Fruit fly (Drosophila melanogaster) whole organism, embryonic: ENCODE data around the gene mus302.

ENCODE experiments used
- Antp ChIP-seq: fragments of 200-800 bp; sonication (Bioruptor generic); optimal IDR thresholded peaks from 3 replicates; lab custom pipeline; 2016; ENCODE audit warnings: missing biosample characterization, missing genetic modification characterization
- BEAF-32 ChIP-seq: fragments of 200-800 bp; sonication (Bioruptor generic); optimal IDR thresholded peaks from 3 replicates; lab custom pipeline; 2017; ENCODE audit warnings: missing biosample characterization, missing genetic modification characterization, mild to moderate bottlenecking, moderate library complexity, missing genetic modification reagents
- CG12659 ChIP-seq: fragments of 200-800 bp; sonication (Bioruptor generic); optimal IDR thresholded peaks from 3 replicates; lab custom pipeline; 2017; ENCODE audit warnings: mild to moderate bottlenecking, missing biosample characterization, missing genetic modification reagents, missing genetic modification characterization
- CG12744 ChIP-seq: fragments of 200-800 bp; sonication (Bioruptor generic); optimal IDR thresholded peaks from 2 replicates; lab custom pipeline; 2016; ENCODE audit warnings: missing biosample characterization, missing genetic modification characterization
- CG13287 ChIP-seq: fragments of 200-800 bp; sonication (Bioruptor generic); IDR thresholded peaks from 2 replicates; pipeline ENCODE4 v1.3.6; 2022; ENCODE audit warnings: missing biosample characterization, missing genetic modification characterization; ENCODE audit not compliant: partially characterized antibody
- CG13894 ChIP-seq: fragments of 200-800 bp; sonication (Bioruptor generic); optimal IDR thresholded peaks from 3 replicates; lab custom pipeline; 2018; ENCODE audit warnings: missing biosample characterization, mild to moderate bottlenecking, missing genetic modification characterization, moderate library complexity
- CG17328 ChIP-seq: fragments of 200-800 bp; sonication (Bioruptor generic); IDR thresholded peaks from 2 replicates; pipeline ENCODE4 v1.3.6; 2022; ENCODE audit warnings: missing biosample characterization, missing genetic modification characterization
- CG17361 ChIP-seq: fragments of 200-800 bp; sonication (Bioruptor generic); IDR thresholded peaks from 3 replicates; pipeline ENCODE4 v1.3.6; 2022; ENCODE audit warnings: missing biosample characterization, missing genetic modification characterization
- CG18262 ChIP-seq: fragments of 200-800 bp; optimal IDR thresholded peaks from 3 replicates; lab custom pipeline; 2019; ENCODE audit warnings: missing biosample characterization, mild to moderate bottlenecking, missing genetic modification characterization, moderate library complexity
- CG2120 ChIP-seq: fragments of 200-800 bp; sonication (Bioruptor generic); optimal IDR thresholded peaks from 3 replicates; lab custom pipeline; 2016; ENCODE audit warnings: missing biosample characterization, missing genetic modification characterization
- CG30020 ChIP-seq: fragments of 200-800 bp; optimal IDR thresholded peaks from 2 replicates; lab custom pipeline; 2019; ENCODE audit warnings: missing biosample characterization, mild to moderate bottlenecking, missing genetic modification characterization, moderate library complexity
- CG32532 ChIP-seq: fragments of 200-800 bp; sonication (Bioruptor generic); IDR thresholded peaks from 2 replicates; pipeline ENCODE4 v1.3.6; 2022; ENCODE audit warnings: missing biosample characterization, missing genetic modification characterization
- CG3838 ChIP-seq: fragments of 200-800 bp; sonication (Bioruptor generic); optimal IDR thresholded peaks from 3 replicates; lab custom pipeline; 2016; ENCODE audit warnings: missing biosample characterization, missing genetic modification characterization
- CG4328 ChIP-seq: fragments of 200-800 bp; sonication (Bioruptor generic); optimal IDR thresholded peaks from 3 replicates; lab custom pipeline; 2017; ENCODE audit warnings: missing biosample characterization, missing genetic modification reagents, missing genetic modification characterization
- CG4404 ChIP-seq: fragments of 200-800 bp; sonication (Bioruptor generic); IDR thresholded peaks from 2 replicates; pipeline ENCODE4 v1.3.6; 2022; ENCODE audit warnings: missing biosample characterization, missing genetic modification characterization
- CG6791 ChIP-seq: fragments of 200-800 bp; sonication (Bioruptor generic); IDR thresholded peaks from 3 replicates; pipeline ENCODE4 v1.3.6; 2022; ENCODE audit warnings: missing biosample characterization, missing genetic modification characterization; ENCODE audit not compliant: partially characterized antibody
- CG7928 ChIP-seq: fragments of 200-800 bp; sonication (Bioruptor generic); optimal IDR thresholded peaks from 2 replicates; lab custom pipeline; 2017; ENCODE audit warnings: missing biosample characterization, mild to moderate bottlenecking, missing genetic modification characterization
- CG7963 ChIP-seq: fragments of 200-800 bp; sonication (Bioruptor generic); IDR thresholded peaks from 3 replicates; pipeline ENCODE4 v1.3.6; 2022; ENCODE audit warnings: missing biosample characterization, missing genetic modification characterization; ENCODE audit not compliant: partially characterized antibody
- Camta ChIP-seq: fragments of 200-800 bp; sonication (Bioruptor generic); optimal IDR thresholded peaks from 2 replicates; lab custom pipeline; 2016; ENCODE audit warnings: missing biosample characterization, missing genetic modification characterization
- E2f1 ChIP-seq: fragments of 200-800 bp; sonication (Bioruptor generic); IDR thresholded peaks from 2 replicates; pipeline ENCODE4 v1.3.6; 2022; ENCODE audit warnings: missing biosample characterization, missing genetic modification characterization
- HHEX ChIP-seq: fragments of 200-800 bp; sonication (Bioruptor generic); optimal IDR thresholded peaks from 3 replicates; lab custom pipeline; 2017; ENCODE audit warnings: missing biosample characterization, mild to moderate bottlenecking, missing genetic modification characterization, missing genetic modification reagents
- HLH54F ChIP-seq: fragments of 200-800 bp; sonication (Bioruptor generic); optimal IDR thresholded peaks from 3 replicates; lab custom pipeline; 2016; ENCODE audit warnings: missing biosample characterization, missing genetic modification characterization
- MTF-1 ChIP-seq: fragments of 200-800 bp; sonication (Bioruptor generic); optimal IDR thresholded peaks from 2 replicates; lab custom pipeline; 2018; ENCODE audit warnings: missing biosample characterization, mild to moderate bottlenecking, missing genetic modification characterization, borderline replicate concordance
- Meics ChIP-seq: fragments of 200-800 bp; sonication (Bioruptor generic); optimal IDR thresholded peaks from 2 replicates; lab custom pipeline; 2017; ENCODE audit warnings: missing biosample characterization, mild to moderate bottlenecking, missing genetic modification characterization
- Rfx ChIP-seq: fragments of 200-800 bp; sonication (Bioruptor generic); IDR thresholded peaks from 2 replicates; pipeline ENCODE4 v1.3.6; 2022; ENCODE audit warnings: missing biosample characterization, missing genetic modification characterization
- YL-1 ChIP-seq: fragments of 200-800 bp; sonication (Bioruptor generic); optimal IDR thresholded peaks from 3 replicates; lab custom pipeline; 2017; ENCODE audit warnings: missing biosample characterization, mild to moderate bottlenecking, missing genetic modification characterization
- ap ChIP-seq: fragments of 200-800 bp; sonication (Bioruptor generic); IDR thresholded peaks from 2 replicates; pipeline ENCODE4 v1.3.6; 2022; ENCODE audit warnings: missing biosample characterization, missing genetic modification characterization
- corto ChIP-seq: fragments of 200-800 bp; sonication (Bioruptor generic); optimal IDR thresholded peaks from 2 replicates; lab custom pipeline; 2016; ENCODE audit warnings: missing biosample characterization, mild to moderate bottlenecking, missing genetic modification characterization, moderate library complexity
- dimm ChIP-seq: fragments of 200-800 bp; sonication (Bioruptor generic); IDR thresholded peaks from 2 replicates; pipeline ENCODE4 v1.3.6; 2022; ENCODE audit warnings: missing biosample characterization, missing genetic modification characterization
- fru ChIP-seq: fragments of >200 bp; optimal IDR thresholded peaks from 2 replicates; lab custom pipeline; 2017
- gsb ChIP-seq: fragments of 200-800 bp; sonication (Bioruptor generic); IDR thresholded peaks from 2 replicates; pipeline ENCODE4 v1.3.6; 2022; ENCODE audit warnings: missing biosample characterization, missing genetic modification characterization
- gsb-n ChIP-seq: fragments of 200-800 bp; sonication (Bioruptor generic); optimal IDR thresholded peaks from 3 replicates; lab custom pipeline; 2018; ENCODE audit warnings: missing biosample characterization, mild to moderate bottlenecking, missing genetic modification characterization
- hth ChIP-seq: fragments of >200 bp; optimal IDR thresholded peaks from 2 replicates; lab custom pipeline; 2017; ENCODE audit warnings: inconsistent platforms
- jigr1 ChIP-seq: fragments of 200-800 bp; sonication (Bioruptor generic); IDR thresholded peaks from 3 replicates; pipeline ENCODE4 v1.3.6; 2022; ENCODE audit warnings: missing biosample characterization, missing genetic modification characterization
- jing ChIP-seq: fragments of 200-800 bp; sonication (Bioruptor generic); optimal IDR thresholded peaks from 2 replicates; lab custom pipeline; 2018; ENCODE audit warnings: missing biosample characterization, mild to moderate bottlenecking, missing genetic modification characterization
- kah ChIP-seq: fragments of 200-800 bp; sonication (Bioruptor generic); optimal IDR thresholded peaks from 2 replicates; lab custom pipeline; 2018; ENCODE audit warnings: missing biosample characterization, mild to moderate bottlenecking, missing genetic modification characterization
- mam ChIP-seq: fragments of 200-800 bp; sonication (Bioruptor generic); optimal IDR thresholded peaks from 3 replicates; lab custom pipeline; 2016; ENCODE audit warnings: missing biosample characterization, missing genetic modification characterization
- pan ChIP-seq, 4 experiments: fragments of >200 bp in 3 of 4; fragments of 200-800 bp in 1 of 4; sonication (Bioruptor generic) in 1 of 4; optimal IDR thresholded peaks in 3 of 4; IDR thresholded peaks in 1 of 4; 2 replicates each; pipeline versions ENCODE4 v1.3.6 to Lab custom; 2017 to 2022; ENCODE audit warnings: missing biosample characterization in 2 of 4, missing genetic modification characterization in 2 of 4, mixed read lengths in 1 of 4
- pros ChIP-seq: fragments of 200-800 bp; sonication (Bioruptor generic); optimal IDR thresholded peaks from 3 replicates; lab custom pipeline; 2019; ENCODE audit warnings: missing biosample characterization, mild to moderate bottlenecking, missing genetic modification characterization, moderate library complexity
- repo ChIP-seq: fragments of 200-800 bp; sonication (Bioruptor generic); optimal IDR thresholded peaks from 2 replicates; lab custom pipeline; 2016; ENCODE audit warnings: missing biosample characterization, missing genetic modification characterization
- run ChIP-seq: fragments of 200-800 bp; sonication (Bioruptor generic); optimal IDR thresholded peaks from 3 replicates; lab custom pipeline; 2018; ENCODE audit warnings: missing biosample characterization, mild to moderate bottlenecking, missing genetic modification characterization
- shn ChIP-seq: fragments of 200-800 bp; sonication (Bioruptor generic); optimal IDR thresholded peaks from 3 replicates; lab custom pipeline; 2016; ENCODE audit warnings: missing biosample characterization, missing genetic modification characterization
- slou ChIP-seq: fragments of 200-800 bp; sonication (Bioruptor generic); optimal IDR thresholded peaks from 3 replicates; lab custom pipeline; 2016; ENCODE audit warnings: missing biosample characterization, missing genetic modification characterization
- ssp ChIP-seq: fragments of 200-800 bp; sonication (Bioruptor generic); IDR thresholded peaks from 2 replicates; pipeline ENCODE4 v1.3.6; 2022; ENCODE audit warnings: missing biosample characterization, missing genetic modification characterization
- stc ChIP-seq: fragments of 200-800 bp; sonication (Bioruptor generic); IDR thresholded peaks from 2 replicates; pipeline ENCODE4 v1.3.6; 2022; ENCODE audit warnings: missing biosample characterization, missing genetic modification characterization
- twi ChIP-seq: fragments of 200-800 bp; optimal IDR thresholded peaks from 2 replicates; lab custom pipeline; 2019; ENCODE audit warnings: missing biosample characterization, mild to moderate bottlenecking, missing genetic modification characterization, moderate library complexity
- usp ChIP-seq: fragments of >200 bp; optimal IDR thresholded peaks from 2 replicates; lab custom pipeline; 2017; ENCODE audit warnings: missing biosample characterization, missing genetic modification characterization
- zen2 ChIP-seq: fragments of 200-800 bp; sonication (Bioruptor generic); IDR thresholded peaks from 3 replicates; pipeline ENCODE4 v1.3.6; 2022; ENCODE audit warnings: missing biosample characterization, missing genetic modification characterization; ENCODE audit not compliant: partially characterized antibody

mus302 gene

DNA sequence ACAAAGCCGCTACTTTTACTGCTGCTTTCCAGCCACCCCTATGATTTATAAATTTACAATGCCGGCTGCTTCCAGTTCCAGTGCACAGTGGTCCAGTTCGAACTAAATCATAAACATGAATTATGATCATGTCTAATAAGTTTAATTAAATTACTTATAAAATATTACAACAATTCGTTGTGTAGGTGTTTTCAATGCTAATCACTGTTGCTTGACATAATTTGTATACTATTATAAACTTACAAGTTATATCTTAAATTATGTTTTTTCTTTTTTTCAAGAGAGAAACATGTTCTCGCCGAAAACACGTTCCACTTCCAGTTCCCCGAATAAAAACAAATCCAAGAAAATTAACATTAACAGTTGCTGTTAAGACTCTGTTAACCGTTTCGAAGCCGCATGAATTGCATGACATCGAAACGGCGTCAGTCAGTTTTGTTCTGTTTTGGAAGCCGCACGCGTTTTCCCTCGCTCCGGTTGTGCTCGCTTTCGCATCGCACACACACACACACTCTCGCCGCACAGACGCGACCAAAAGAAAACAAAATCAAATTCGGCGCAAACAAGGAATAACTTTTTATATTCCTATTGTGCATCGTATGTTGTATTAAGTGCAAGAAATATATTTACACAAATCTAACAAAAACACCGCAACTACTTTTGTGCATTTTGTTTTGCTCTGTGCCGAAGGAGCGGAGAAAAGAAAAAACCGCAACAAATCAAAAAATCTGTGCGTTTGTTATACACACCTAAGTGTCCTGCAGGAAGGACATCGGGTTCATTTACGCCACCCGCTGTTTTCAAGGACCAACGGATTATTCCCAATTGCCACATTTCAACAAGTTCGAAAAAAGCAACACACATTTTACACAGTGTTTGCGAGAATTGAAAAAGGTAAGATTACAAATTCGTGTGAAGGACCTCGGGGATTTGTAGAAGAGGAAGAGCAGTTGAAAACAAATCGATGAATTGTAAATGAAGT is 13.6 kb downstream of the mus302 start, which contains the start of gene Nrt (continued):
- 0 out of 2 replicates have a peak, but pooled peaks have one; percentile 58 for TF ChIP-seq stc (GFP tag; lab: Robert Waterston, UW)
- TF ChIP-seq HLH54F: no peak
- peak; percentile 73 for TF ChIP-seq Rfx (GFP tag; lab: Robert Waterston, UW)
- peak; percentile 58 for TF ChIP-seq CG12659 (GFP tag; lab: Kevin White, UChicago)
- no peak for TF ChIP-seq slou (GFP tag; lab: Kevin White, UChicago)
- TF ChIP-seq YL-1 (GFP tag; lab: Kevin White, UChicago): peak; percentile 42
- TF ChIP-seq CG17328: peak; percentile 71
- no peak for TF ChIP-seq usp
- no peak for TF ChIP-seq Antp (GFP tag; lab: Kevin White, UChicago)
- no peak for TF ChIP-seq shn (GFP tag; lab: Kevin White, UChicago)
- no peak for TF ChIP-seq MTF-1 (GFP tag; lab: Kevin White, UChicago)
- no peak for TF ChIP-seq gsb
- TF ChIP-seq CG6791: peak; percentile 26; the same call in 1 of the 3 replicates
- no peak for TF ChIP-seq CG4404 (GFP tag; lab: Robert Waterston, UW)
- no peak for TF ChIP-seq mam (GFP tag; lab: Kevin White, UChicago)
- TF ChIP-seq CG13287 (GFP tag; lab: Robert Waterston, UW): peak; percentile 58
- TF ChIP-seq CG18262 (tag; lab: Kevin White, UChicago): peak; percentile 73
- TF ChIP-seq CG30020 (tag; lab: Kevin White, UChicago): peak; percentile 49
- no peak for TF ChIP-seq Camta (GFP tag; lab: Kevin White, UChicago)
- TF ChIP-seq CG7928 (GFP tag; lab: Kevin White, UChicago): peak; percentile 1
- peak; percentile 67 for TF ChIP-seq Meics (GFP tag; lab: Kevin White, UChicago)
- peak; percentile 54 for TF ChIP-seq CG2120
- no peak for TF ChIP-seq ssp (GFP tag; lab: Robert Waterston, UW)
- no peak for TF ChIP-seq BEAF-32 (GFP tag; lab: Kevin White, UChicago)
- no peak for TF ChIP-seq repo (GFP tag; lab: Kevin White, UChicago)
- TF ChIP-seq jing (GFP tag; lab: Kevin White, UChicago): no peak
- peak; percentile 75 for TF ChIP-seq gsb-n (tag; lab: Kevin White, UChicago)
- TF ChIP-seq twi: peak; percentile 59
- peak; percentile 73 for TF ChIP-seq CG32532 (GFP tag; lab: Robert Waterston, UW)
- no peak; the same call in 1 of the 2 replicates for TF ChIP-seq ap (GFP tag; lab: Robert Waterston, UW)
- TF ChIP-seq HHEX (GFP tag; lab: Kevin White, UChicago): peak; percentile 63
- TF ChIP-seq jigr1 (GFP tag; lab: Robert Waterston, UW): no peak
- TF ChIP-seq corto (GFP tag; lab: Kevin White, UChicago): peak; percentile 4
- TF ChIP-seq dimm (GFP tag; lab: Robert Waterston, UW): no peak
- TF ChIP-seq E2f1 (GFP tag; lab: Robert Waterston, UW): peak; percentile 36; the same call in 1 of the 2 replicates
- TF ChIP-seq zen2 (GFP tag; lab: Robert Waterston, UW): no peak
- TF ChIP-seq pan (optimal IDR thresholded peaks at IDR 0.05; lab: Kevin White, UChicago): no peak
- no peak for TF ChIP-seq pan (GFP tag; optimal IDR thresholded peaks at IDR 0.05 in 1 of 2, IDR thresholded peaks at IDR 0.05 in 1 of 2)
- TF ChIP-seq kah (GFP tag; lab: Kevin White, UChicago): peak; percentile 39
- TF ChIP-seq run (tag; lab: Kevin White, UChicago): peak; percentile 27
- no peak for TF ChIP-seq CG7963 (GFP tag; lab: Robert Waterston, UW)
- TF ChIP-seq CG17361 (GFP tag; lab: Robert Waterston, UW): peak; percentile 67; the same call in 2 of the 3 replicates
- peak; percentile 28 for TF ChIP-seq CG13894 (tag; lab: Kevin White, UChicago)
- peak; percentile 65 for TF ChIP-seq pros (GFP tag; lab: Kevin White, UChicago)
- TF ChIP-seq CG12744: no peak
- no peak for TF ChIP-seq hth (lab: Kevin White, UChicago)
- TF ChIP-seq CG4328 (GFP tag; lab: Kevin White, UChicago): peak; percentile 42
- no peak for TF ChIP-seq CG3838 (GFP tag; lab: Kevin White, UChicago)
- TF ChIP-seq fru (lab: Kevin White, UChicago): no peak
